Worm (Caenorhabditis elegans): ENCODE results near the gene F52B11.2.

The F52B11.2 gene

ce11 chrIV:14033752-14034570 lies 49.4 kb upstream of the F52B11.2 start (continued):
- TF ChIP-seq aptf-2 (GFP tag; conservative IDR thresholded peaks at IDR 0.05) (no peak), hlh-26 (GFP tag; conservative IDR thresholded peaks at IDR 0.05) (0 out of 2 replicates have a peak, but pooled peaks have one; percentile 35), fkh-3 (tag; optimal IDR thresholded peaks at IDR 0.05) (peak; percentile 96), tbp1 (GFP tag; optimal IDR thresholded peaks at IDR 0.05) (peak; percentile 66), F52B5.7 (tag; optimal IDR thresholded peaks at IDR 0.05) (peak; percentile 78), ceh-91 (GFP tag; IDR thresholded peaks at IDR 0.05) (no peak), ZK185.1 (tag; optimal IDR thresholded peaks at IDR 0.05; ENCODE audit: poor library complexity, severe bottlenecking) (peak; percentile 76), madf-10 (tag; optimal IDR thresholded peaks at IDR 0.05) (peak; percentile 44), hlh-12 (tag; optimal IDR thresholded peaks at IDR 0.05) (peak; percentile 59), Y67H2A.10 (GFP tag; conservative IDR thresholded peaks at IDR 0.05) (peak; percentile 40; the same call in 1 of the 2 replicates), F57A8.1 (GFP tag; optimal IDR thresholded peaks at IDR 0.05) (no peak), F10E7.11 (tag; optimal IDR thresholded peaks at IDR 0.05) (peak; percentile 41), lag-1 (GFP tag; IDR thresholded peaks at IDR 0.05) (no peak), D2030.7 (GFP tag; IDR thresholded peaks at IDR 0.05) (0 out of 2 replicates have a peak, but pooled peaks have one; percentile 14), ztf-6 (GFP tag; IDR thresholded peaks at IDR 0.05) (no peak; the same call in 1 of the 2 replicates), K11D2.4 (GFP tag; IDR thresholded peaks at IDR 0.05) (peak; percentile 54; the same call in 1 of the 2 replicates), him-1 (tag; optimal IDR thresholded peaks at IDR 0.05) (no peak), ceh-100 (GFP tag; IDR thresholded peaks at IDR 0.05) (peak; percentile 42; the same call in 1 of the 2 replicates), bed-2 (GFP tag; IDR thresholded peaks at IDR 0.05) (no peak), gei-17 (GFP tag; optimal IDR thresholded peaks at IDR 0.05) (peak; percentile 86), tlf-1 (GFP tag; optimal IDR thresholded peaks at IDR 0.05) (peak; percentile 79), Y56A3A.18 (GFP tag; IDR thresholded peaks at IDR 0.05) (peak; percentile 34; the same call in 1 of the 2 replicates), snpc-4 (GFP tag; optimal IDR thresholded peaks at IDR 0.05) (peak; percentile 22), snpc-4 (tag; optimal IDR thresholded peaks at IDR 0.05) (no peak), pha-4 (tag; optimal IDR thresholded peaks at IDR 0.05) (no peak), hsf-1 (GFP tag; IDR thresholded peaks at IDR 0.05) (0 out of 2 replicates have a peak, but pooled peaks have one; percentile 4), chd-7 (tag; optimal IDR thresholded peaks at IDR 0.05) (peak; percentile 75), zfh-2 (GFP tag; conservative IDR thresholded peaks at IDR 0.05) (no peak; the same call in 1 of the 2 replicates), akir-1 (GFP tag; optimal IDR thresholded peaks at IDR 0.05) (peak; percentile 51), ztf-25 (GFP tag; IDR thresholded peaks at IDR 0.05) (no peak), zim-3 (tag; optimal IDR thresholded peaks at IDR 0.05) (peak; percentile 77), B0019.2 (GFP tag; conservative IDR thresholded peaks at IDR 0.05) (no peak), hrde-1 (tag; optimal IDR thresholded peaks at IDR 0.05; ENCODE audit: borderline replicate concordance) (no peak), F22D6.2 (tag; optimal IDR thresholded peaks at IDR 0.05) (no peak), mxl-1 (tag; optimal IDR thresholded peaks at IDR 0.05) (peak; percentile 38)

DNA sequence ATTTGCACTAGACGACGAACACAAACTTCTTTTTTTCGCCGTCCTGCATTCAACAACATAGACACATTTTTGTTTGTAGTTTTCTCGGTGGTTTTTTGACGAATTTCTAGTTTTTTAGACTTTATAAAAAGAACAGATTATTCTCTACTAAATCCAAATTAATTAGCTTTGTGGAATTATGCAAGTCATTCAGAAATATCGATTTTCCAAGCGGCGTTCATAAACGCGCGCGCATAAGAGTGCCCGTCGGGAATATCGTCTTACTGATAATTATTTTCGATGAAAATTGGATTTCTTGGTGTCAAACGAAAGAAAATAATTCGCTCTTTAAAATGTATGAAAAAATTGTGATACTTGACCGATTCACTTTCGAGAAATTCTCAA lies 48.8 kb upstream of the F52B11.2 start:
- TF ChIP-seq ceh-91 (GFP tag; IDR thresholded peaks at IDR 0.05) (no peak), efl-1 (GFP tag; optimal IDR thresholded peaks at IDR 0.05) (no peak), ztf-3 (GFP tag; optimal IDR thresholded peaks at IDR 0.05) (no peak), ama-1 (optimal IDR thresholded peaks at IDR 0.05) (no peak), ama-1 (GFP tag; optimal IDR thresholded peaks at IDR 0.05) (no peak), F55B11.4 (tag; optimal IDR thresholded peaks at IDR 0.05; ENCODE audit: borderline replicate concordance, insufficient read depth) (no peak), nhr-80 (tag; optimal IDR thresholded peaks at IDR 0.05) (no peak), snpc-1.1 (tag; optimal IDR thresholded peaks at IDR 0.05; ENCODE audit: insufficient read depth) (no peak)

All from whole organism, young adult.